Fruit fly (Drosophila melanogaster): ENCODE results near the gene CG3448.

DNA sequence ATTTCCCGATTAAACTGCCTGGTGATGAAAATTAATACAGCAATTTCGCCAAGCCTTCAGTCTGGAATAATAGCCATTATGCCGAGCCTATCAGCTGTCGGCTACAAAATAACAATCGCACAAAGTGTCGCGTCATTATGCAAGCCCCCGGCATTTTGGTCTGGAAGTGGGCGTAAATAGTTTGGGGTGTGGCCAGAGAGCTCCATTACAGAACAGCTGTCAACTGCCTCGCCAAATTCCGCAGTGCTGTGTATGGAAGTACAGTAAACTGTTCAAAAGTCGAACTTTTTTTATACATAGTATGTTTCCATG, 30.6 kb downstream of the CG3448 start:
- TF ChIP-seq pdm3 (GFP tag; optimal IDR thresholded peaks at IDR 0.05) (no peak), Ets96B (tag; optimal IDR thresholded peaks at IDR 0.05) (no peak), Eip75B (GFP tag; optimal IDR thresholded peaks at IDR 0.05) (no peak), fkh (GFP tag; optimal IDR thresholded peaks at IDR 0.05) (no peak)

All from whole organism, prepupa.